Fruit fly (Drosophila melanogaster) whole organism: ENCODE data around the gene CG43245.
A peak's percentile ranks its signal among the peaks of the same experiment; 100 is the strongest.

ENCODE experiments used
- CG8478 ChIP-seq: fragments of >200 bp; optimal IDR thresholded peaks from 2 replicates; lab custom pipeline; 2018; ENCODE audit warnings: inconsistent platforms
- Dll ChIP-seq: fragments of >200 bp; optimal IDR thresholded peaks from 2 replicates; lab custom pipeline; 2017
- psq ChIP-seq: fragments of >200 bp; optimal IDR thresholded peaks from 2 replicates; lab custom pipeline; 2017
- usp ChIP-seq: fragments of >200 bp; optimal IDR thresholded peaks from 2 replicates; lab custom pipeline; 2017; ENCODE audit warnings: missing biosample characterization, missing genetic modification characterization, mixed read lengths

DNA sequence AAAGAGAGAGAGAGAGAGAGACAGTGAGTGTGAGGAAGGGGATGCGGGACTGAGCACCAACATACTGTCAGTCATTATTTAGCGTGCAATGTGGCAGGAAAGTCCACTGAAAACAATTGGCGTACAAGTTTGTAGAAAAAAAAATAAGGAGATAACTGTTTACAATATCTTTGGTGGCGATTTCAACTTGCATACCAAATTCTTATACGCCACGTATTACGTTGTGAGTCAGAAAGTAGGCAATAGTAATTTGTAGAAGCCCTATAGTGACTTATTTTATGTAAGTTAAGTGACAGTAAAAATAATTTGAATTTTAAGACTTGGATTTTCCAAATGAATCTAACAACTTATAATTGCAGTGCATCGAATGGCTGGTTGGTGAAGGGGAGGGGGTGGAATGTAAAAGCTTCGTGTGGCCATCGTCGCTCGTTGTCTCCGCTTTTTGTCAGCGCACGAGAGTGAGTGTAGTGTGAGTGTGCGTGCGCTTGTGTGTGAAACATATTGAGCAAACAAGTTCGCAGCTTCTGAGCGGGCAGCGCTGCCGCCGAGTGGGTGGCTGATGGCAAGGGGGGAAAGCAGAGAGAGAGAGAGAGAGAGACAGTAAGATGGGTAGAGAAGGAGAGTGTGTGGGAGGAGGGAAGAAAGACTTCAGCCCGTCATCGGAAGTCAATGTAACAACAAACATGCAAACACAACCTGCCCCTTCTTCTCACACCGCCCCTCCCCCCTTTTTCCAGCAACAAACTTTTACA lies 31.9 kb upstream of the CG43245 start:
- no peak for TF ChIP-seq psq (lab: Kevin White, UChicago)
- peak; percentile 95 for TF ChIP-seq Dll (lab: Kevin White, UChicago)
- TF ChIP-seq usp (GFP tag; lab: Kevin White, UChicago) = no peak
- TF ChIP-seq CG8478 (lab: Kevin White, UChicago) = no peak
